Worm (Caenorhabditis elegans) whole organism, mixed stage, embryonic: Measurements from ENCODE around the gene msp-33.

ENCODE experiments used
- ces-1 ChIP-seq: fragments of 150-350 bp; optimal IDR thresholded peaks from 2 replicates; lab custom pipeline; 2014; ENCODE audit warnings: missing biosample characterization, missing genetic modification reagents, missing genetic modification characterization
- elt-3 ChIP-seq: fragments of 150-350 bp; optimal IDR thresholded peaks from 2 replicates; lab custom pipeline; 2014; ENCODE audit warnings: missing biosample characterization, missing genetic modification characterization
- lin-13 ChIP-seq: fragments of 150-350 bp; optimal IDR thresholded peaks from 2 replicates; lab custom pipeline; 2014; ENCODE audit warnings: missing biosample characterization, missing genetic modification characterization
- lsy-2 ChIP-seq: fragments of 150-350 bp; optimal IDR thresholded peaks from 2 replicates; lab custom pipeline; 2014; ENCODE audit warnings: missing biosample characterization, missing genetic modification characterization
- nhr-12 ChIP-seq: fragments of 150-350 bp; optimal IDR thresholded peaks from 2 replicates; lab custom pipeline; 2014; ENCODE audit warnings: missing biosample characterization, missing genetic modification characterization
- nhr-28 ChIP-seq: fragments of 150-350 bp; optimal IDR thresholded peaks from 2 replicates; lab custom pipeline; 2014; ENCODE audit warnings: missing biosample characterization, missing genetic modification characterization
- snpc-4 ChIP-seq: fragments of 150-350 bp; optimal IDR thresholded peaks from 2 replicates; lab custom pipeline; 2014; ENCODE audit warnings: missing biosample characterization, missing genetic modification characterization

DNA sequence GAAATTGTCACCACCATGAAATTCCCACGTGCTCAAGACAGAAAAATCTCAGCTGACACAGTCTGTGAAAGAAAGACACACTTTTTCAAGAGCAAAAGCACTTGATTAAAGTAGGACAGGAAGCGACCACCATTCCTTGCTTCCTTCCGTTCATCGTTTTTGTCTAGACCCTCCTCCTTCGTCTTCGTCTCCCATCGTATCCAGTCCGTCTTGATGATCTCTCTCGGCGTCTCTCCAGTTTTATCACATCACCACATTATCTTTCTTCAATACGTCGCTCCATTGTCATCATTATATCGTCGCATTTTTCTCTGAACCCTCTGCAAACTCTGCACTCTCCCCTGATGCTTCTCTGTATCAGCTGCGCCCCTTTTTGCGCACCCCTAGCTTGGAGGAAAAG, 15.7 kb upstream of the msp-33 start:
- TF ChIP-seq snpc-4 (tag; lab: Kevin White, UChicago) (no peak), lin-13 (tag; lab: Kevin White, UChicago) (no peak), nhr-12 (tag; lab: Kevin White, UChicago) (no peak), ces-1 (GFP tag; lab: Kevin White, UChicago) (no peak), elt-3 (tag; lab: Kevin White, UChicago) (no peak), nhr-28 (tag; lab: Kevin White, UChicago) (no peak), lsy-2 (tag; lab: Kevin White, UChicago) (no peak)
